Fruit fly (Drosophila melanogaster): ENCODE data around the gene Rlip.

dm6 chr3R:21046927-21047326 is 29.4 kb downstream of the Rlip start, which contains the start of gene CG31207:
- TF ChIP-seq HLHmδ (GFP tag; optimal IDR thresholded peaks at IDR 0.05) (no peak), Sox100B (GFP tag; optimal IDR thresholded peaks at IDR 0.05) (no peak), unpg (GFP tag; optimal IDR thresholded peaks at IDR 0.05) (no peak)
